Worm (Caenorhabditis elegans): ENCODE data around the gene ncs-1.

DNA sequence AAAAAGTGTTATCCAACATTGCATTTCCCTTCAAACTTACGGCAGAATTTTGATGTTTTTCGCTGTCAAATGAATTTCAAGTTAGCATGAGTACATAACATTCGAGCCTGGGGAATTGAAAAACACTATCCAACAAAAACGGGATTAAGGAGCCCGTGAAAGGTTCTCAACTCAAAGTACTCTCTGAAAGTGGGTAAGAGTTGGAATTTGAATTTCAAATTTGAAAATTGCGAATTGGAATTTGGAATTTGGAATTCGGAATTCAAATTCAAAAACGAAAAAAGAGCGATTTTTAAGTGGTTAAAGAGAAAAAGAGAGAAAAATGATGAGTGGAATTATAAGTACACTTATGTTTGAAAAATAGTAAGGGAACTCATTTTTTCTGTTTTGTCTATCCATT lies 28.2 kb upstream of the ncs-1 start, which contains the start of the genes C09E10.3 and dgk-1:
- no peak for TF ChIP-seq nhr-12 (tag; optimal IDR thresholded peaks at IDR 0.05)
- TF ChIP-seq ama-1 (optimal IDR thresholded peaks at IDR 0.05) = no peak
- TF ChIP-seq lin-13 (GFP tag; optimal IDR thresholded peaks at IDR 0.05) = no peak
- no peak for TF ChIP-seq skn-1 (tag; optimal IDR thresholded peaks at IDR 0.05)
- no peak for TF ChIP-seq nhr-77 (tag; optimal IDR thresholded peaks at IDR 0.05)
- TF ChIP-seq nhr-28 (tag; optimal IDR thresholded peaks at IDR 0.05) = no peak
